Worm (Caenorhabditis elegans) whole organism, mixed stage, embryonic: ENCODE measurements around the gene aak-1.

Source experiments
- blmp-1 ChIP-seq: fragments of 150-350 bp; optimal IDR thresholded peaks from 2 replicates; lab custom pipeline; 2014; ENCODE audit warnings: missing biosample characterization, missing genetic modification characterization
- ces-1 ChIP-seq: fragments of 150-350 bp; optimal IDR thresholded peaks from 2 replicates; lab custom pipeline; 2014; ENCODE audit warnings: missing biosample characterization, missing genetic modification reagents, missing genetic modification characterization
- elt-3 ChIP-seq: fragments of 150-350 bp; optimal IDR thresholded peaks from 2 replicates; lab custom pipeline; 2014; ENCODE audit warnings: missing biosample characterization, missing genetic modification characterization
- lin-13 ChIP-seq: fragments of 150-350 bp; optimal IDR thresholded peaks from 2 replicates; lab custom pipeline; 2014; ENCODE audit warnings: missing biosample characterization, missing genetic modification characterization
- mab-5 ChIP-seq: fragments of 150-350 bp; optimal IDR thresholded peaks from 2 replicates; lab custom pipeline; 2014; ENCODE audit warnings: missing biosample characterization, missing genetic modification characterization
- mep-1 ChIP-seq: fragments of 150-350 bp; optimal IDR thresholded peaks from 2 replicates; lab custom pipeline; 2017; ENCODE audit warnings: missing biosample characterization, missing genetic modification reagents, missing genetic modification characterization, inconsistent platforms
- nhr-12 ChIP-seq: fragments of 150-350 bp; optimal IDR thresholded peaks from 2 replicates; lab custom pipeline; 2014; ENCODE audit warnings: missing biosample characterization, missing genetic modification characterization
- nhr-76 ChIP-seq: sonication (generic microtip); optimal IDR thresholded peaks from 2 replicates; lab custom pipeline; 2017; ENCODE audit warnings: missing biosample characterization, missing genetic modification characterization
- pha-4 ChIP-seq: fragments of 150-350 bp; optimal IDR thresholded peaks from 2 replicates; lab custom pipeline; 2018; ENCODE audit warnings: missing biosample characterization, missing genetic modification reagents, missing genetic modification characterization
- sem-2 ChIP-seq: fragments of 200-800 bp; sonication (Bioruptor generic); optimal IDR thresholded peaks from 2 replicates; lab custom pipeline; 2018; ENCODE audit warnings: mild to moderate bottlenecking, missing genetic modification characterization, missing compliant biosample characterization
- snpc-4 ChIP-seq: fragments of 150-350 bp; optimal IDR thresholded peaks from 2 replicates; lab custom pipeline; 2014; ENCODE audit warnings: missing biosample characterization, missing genetic modification characterization
- unc-39 ChIP-seq: fragments of 150-350 bp; optimal IDR thresholded peaks from 2 replicates; lab custom pipeline; 2014; ENCODE audit warnings: missing biosample characterization, missing genetic modification characterization

DNA sequence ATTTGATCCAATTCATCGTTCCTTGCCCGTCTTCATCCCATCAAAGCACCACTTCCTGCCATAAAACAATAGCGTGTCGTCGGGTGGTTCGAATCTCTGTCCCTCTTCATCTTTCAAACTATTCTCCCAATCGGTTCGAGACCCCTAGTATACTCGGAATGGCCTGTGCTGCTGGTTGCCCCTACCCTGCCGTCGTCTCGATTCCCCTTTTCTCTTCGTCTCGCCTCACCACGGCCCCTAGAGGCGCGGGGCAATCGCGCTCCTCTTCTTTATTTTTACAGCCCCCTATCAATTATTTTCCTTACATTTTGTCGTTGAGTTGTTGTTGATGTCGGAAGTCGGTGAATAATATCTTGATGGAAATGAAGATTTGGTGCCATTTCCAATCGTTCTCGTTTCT lies 27.8 kb upstream of the aak-1 start:
- TF ChIP-seq lin-13 (tag; lab: Kevin White, UChicago) (no peak), blmp-1 (tag; lab: Kevin White, UChicago) (no peak), nhr-12 (no peak), snpc-4 (tag; lab: Kevin White, UChicago) (no peak), ces-1 (no peak), mab-5 (tag; lab: Kevin White, UChicago) (no peak), elt-3 (no peak), pha-4 (tag; lab: Kevin White, UChicago) (no peak), unc-39 (tag; lab: Kevin White, UChicago) (no peak), mep-1 (tag; lab: Kevin White, UChicago) (no peak), nhr-76 (tag; lab: Kevin White, UChicago) (no peak), sem-2 (no peak)
